Fruit fly (Drosophila melanogaster): Measurements from ENCODE around the gene salt.

salt gene

DNA sequence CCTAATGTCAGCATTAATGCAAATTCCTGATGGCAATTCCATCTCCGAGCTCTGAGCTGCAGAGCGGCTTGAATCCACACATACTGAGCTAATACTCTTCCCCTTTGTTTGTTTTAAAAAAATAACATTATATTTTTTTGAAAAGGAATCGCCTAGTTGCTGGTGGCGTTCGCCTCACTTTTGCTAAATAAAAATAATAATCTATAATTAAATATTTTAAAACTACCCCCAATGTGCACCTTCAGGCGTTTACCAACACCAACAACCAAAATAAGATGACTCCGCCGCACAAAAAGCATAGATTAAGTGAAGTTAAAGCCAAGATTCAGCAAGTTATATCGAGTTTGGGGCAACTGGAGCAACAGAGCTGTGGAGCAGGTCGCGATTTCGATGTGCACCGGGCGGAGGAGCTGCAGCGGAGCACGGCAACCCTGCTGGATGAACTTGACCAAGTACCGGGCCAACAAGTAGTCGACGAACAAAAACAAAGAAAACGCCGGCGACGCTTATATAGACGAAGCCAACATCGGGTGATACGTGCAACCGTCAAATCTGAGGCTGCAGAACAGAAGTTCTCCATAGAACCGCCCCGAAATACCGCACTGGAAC lies 10.4 kb downstream of the salt start, which contains the start of gene CG1896 (continued):
- TF ChIP-seq CG9437 (GFP tag; optimal IDR thresholded peaks at IDR 0.05) (peak; percentile 5), Antp (GFP tag; optimal IDR thresholded peaks at IDR 0.05) (no peak), grau (tag; optimal IDR thresholded peaks at IDR 0.05) (peak; percentile 29), hb (GFP tag; IDR thresholded peaks at IDR 0.05; ENCODE audit: partially characterized antibody) (no peak), CG4730 (GFP tag; IDR thresholded peaks at IDR 0.05) (no peak), CG10274 (GFP tag; optimal IDR thresholded peaks at IDR 0.05) (peak; percentile 15), disco-r (GFP tag; optimal IDR thresholded peaks at IDR 0.05) (no peak), mam (GFP tag; optimal IDR thresholded peaks at IDR 0.05) (peak; percentile 8), ap (GFP tag; IDR thresholded peaks at IDR 0.05) (peak; percentile 47; the same call in 1 of the 2 replicates), Abd-B (GFP tag; optimal IDR thresholded peaks at IDR 0.05) (peak; percentile 1), MBD-R2 (GFP tag; IDR thresholded peaks at IDR 0.05) (peak; percentile 76), wek (GFP tag; optimal IDR thresholded peaks at IDR 0.05) (peak; percentile 93), dmrt11E (tag; optimal IDR thresholded peaks at IDR 0.05) (peak; percentile 30), Poxn (GFP tag; IDR thresholded peaks at IDR 0.05) (no peak), CG4854 (GFP tag; optimal IDR thresholded peaks at IDR 0.05) (no peak), CG7556 (GFP tag; optimal IDR thresholded peaks at IDR 0.05) (peak; percentile 10), jing (GFP tag; optimal IDR thresholded peaks at IDR 0.05) (no peak), Spps (tag; optimal IDR thresholded peaks at IDR 0.05) (peak; percentile 12), cwo (GFP tag; optimal IDR thresholded peaks at IDR 0.05) (peak; percentile 11), trh (GFP tag; optimal IDR thresholded peaks at IDR 0.05) (no peak), CG14710 (tag; optimal IDR thresholded peaks at IDR 0.05) (peak; percentile 21), Hmx (GFP tag; optimal IDR thresholded peaks at IDR 0.05) (no peak), CG13296 (GFP tag; optimal IDR thresholded peaks at IDR 0.05) (peak; percentile 36), CG4360 (GFP tag; IDR thresholded peaks at IDR 0.05) (no peak), Doc3 (GFP tag; IDR thresholded peaks at IDR 0.05; ENCODE audit: partially characterized antibody) (no peak), CG7357 (GFP tag; IDR thresholded peaks at IDR 0.05) (0 out of 3 replicates have a peak, but pooled peaks have one; percentile 30), her (GFP tag; optimal IDR thresholded peaks at IDR 0.05) (no peak), CG6683 (GFP tag; optimal IDR thresholded peaks at IDR 0.05) (no peak), CG6765 (GFP tag; optimal IDR thresholded peaks at IDR 0.05) (no peak), jumu (GFP tag; optimal IDR thresholded peaks at IDR 0.05) (no peak), ind (GFP tag; optimal IDR thresholded peaks at IDR 0.05) (peak; percentile 29), CG7963 (GFP tag; IDR thresholded peaks at IDR 0.05; ENCODE audit: partially characterized antibody) (no peak), CG3407 (GFP tag; optimal IDR thresholded peaks at IDR 0.05) (peak; percentile 22), CG15479 (GFP tag; optimal IDR thresholded peaks at IDR 0.05) (no peak), dysf (GFP tag; IDR thresholded peaks at IDR 0.05) (peak; percentile 54; the same call in 1 of the 3 replicates), gsb (GFP tag; IDR thresholded peaks at IDR 0.05) (no peak), ATbp (GFP tag; optimal IDR thresholded peaks at IDR 0.05) (peak; percentile 6), ci (GFP tag; IDR thresholded peaks at IDR 0.05) (peak; percentile 57; the same call in 1 of the 3 replicates), gce (GFP tag; IDR thresholded peaks at IDR 0.05) (0 out of 3 replicates have a peak, but pooled peaks have one; percentile 21), CG17359 (tag; optimal IDR thresholded peaks at IDR 0.05) (peak; percentile 55), CG4617 (GFP tag; optimal IDR thresholded peaks at IDR 0.05; ENCODE audit: borderline replicate concordance) (peak; percentile 40), pzg (GFP tag; optimal IDR thresholded peaks at IDR 0.05) (peak; percentile 17), Elba2 (GFP tag; optimal IDR thresholded peaks at IDR 0.05) (no peak), HLH3B (GFP tag; IDR thresholded peaks at IDR 0.05) (0 out of 2 replicates have a peak, but pooled peaks have one; percentile 10), CG11456 (GFP tag; IDR thresholded peaks at IDR 0.05) (0 out of 3 replicates have a peak, but pooled peaks have one; percentile 41), ab (GFP tag; optimal IDR thresholded peaks at IDR 0.05) (no peak), CG7372 (GFP tag; IDR thresholded peaks at IDR 0.05) (no peak), seq (GFP tag; IDR thresholded peaks at IDR 0.05) (peak; percentile 71), z (GFP tag; IDR thresholded peaks at IDR 0.05) (no peak), fd102C (GFP tag; optimal IDR thresholded peaks at IDR 0.05) (no peak)

All from whole organism, embryonic.